Worm (Caenorhabditis elegans): ENCODE results near the gene C34C12.6.

The C34C12.6 gene

DNA sequence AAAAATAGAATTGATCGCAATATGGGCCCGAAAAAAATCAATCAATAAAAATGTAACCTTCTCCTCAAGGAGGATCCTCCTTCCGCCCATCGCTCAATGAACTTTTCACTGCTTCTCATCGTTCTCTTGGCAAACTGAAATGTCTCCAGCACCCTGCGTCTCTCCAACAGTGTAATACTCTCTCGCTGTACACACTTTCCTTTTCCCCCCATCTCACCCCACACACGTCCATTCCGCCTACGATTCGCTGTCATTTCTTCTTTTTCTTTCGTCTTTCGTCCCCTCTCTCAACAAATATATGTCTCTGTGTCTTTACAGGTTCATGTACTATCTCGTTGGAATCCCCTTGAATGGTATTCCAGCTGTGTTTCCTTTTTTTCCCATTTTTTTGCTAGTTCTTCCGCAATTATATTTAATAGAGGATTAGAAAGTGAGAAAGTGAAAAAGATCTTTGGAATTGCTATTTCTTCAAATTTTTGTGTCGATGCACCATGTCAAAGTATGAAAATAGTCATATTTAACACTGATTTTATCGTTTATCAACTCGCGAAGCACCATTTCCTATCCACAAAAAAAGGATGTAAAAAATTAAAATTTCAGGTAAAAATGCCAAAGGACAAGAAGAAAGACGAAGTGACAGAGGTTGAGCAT is 10.9 kb upstream of the C34C12.6 start, which contains the start of gene rsu-1 (continued):
- TF ChIP-seq lin-29 (GFP tag; IDR thresholded peaks at IDR 0.05), result no peak
- no peak for TF ChIP-seq ceh-32 (tag; optimal IDR thresholded peaks at IDR 0.05; ENCODE audit: poor library complexity)
- TF ChIP-seq hlh-30 (tag; optimal IDR thresholded peaks at IDR 0.05; ENCODE audit: insufficient read depth), result peak; percentile 10
- TF ChIP-seq tag-97 (GFP tag; IDR thresholded peaks at IDR 0.05), result no peak
- TF ChIP-seq vab-7 (GFP tag; IDR thresholded peaks at IDR 0.05), result no peak
- TF ChIP-seq zip-2 (tag; optimal IDR thresholded peaks at IDR 0.05), result no peak
- TF ChIP-seq snpc-1.2 (GFP tag; IDR thresholded peaks at IDR 0.05), result no peak
- peak in 1 of 2 experiments; percentile 3 for TF ChIP-seq hif-1 (tag; optimal IDR thresholded peaks at IDR 0.05)
- no peak for TF ChIP-seq lin-39 (tag; optimal IDR thresholded peaks at IDR 0.05)
- TF ChIP-seq lir-3 (tag; optimal IDR thresholded peaks at IDR 0.05), result no peak
- TF ChIP-seq ZK337.2 (GFP tag; IDR thresholded peaks at IDR 0.05), result no peak
- peak; percentile 1 for TF ChIP-seq fkh-10 (GFP tag; optimal IDR thresholded peaks at IDR 0.05)
- peak; percentile 4 for TF ChIP-seq nhr-11 (tag; optimal IDR thresholded peaks at IDR 0.05)
- peak; percentile 86 for TF ChIP-seq nhr-28 (tag; optimal IDR thresholded peaks at IDR 0.05)
- TF ChIP-seq egl-43 (GFP tag; IDR thresholded peaks at IDR 0.05), result no peak
- no peak for TF ChIP-seq daf-8 (GFP tag; IDR thresholded peaks at IDR 0.05)
- no peak for TF ChIP-seq F44E2.7 (GFP tag; IDR thresholded peaks at IDR 0.05)
- TF ChIP-seq cey-2 (tag; optimal IDR thresholded peaks at IDR 0.05; ENCODE audit: borderline replicate concordance, insufficient read depth), result no peak
- TF ChIP-seq F10B5.3 (tag; optimal IDR thresholded peaks at IDR 0.05), result no peak
- TF ChIP-seq ceh-62 (tag; optimal IDR thresholded peaks at IDR 0.05), result no peak
- no peak for TF ChIP-seq dmd-9 (GFP tag; IDR thresholded peaks at IDR 0.05)
- TF ChIP-seq ceh-44 (GFP tag; IDR thresholded peaks at IDR 0.05), result no peak
- no peak for TF ChIP-seq nhr-102 (tag; optimal IDR thresholded peaks at IDR 0.05)
- TF ChIP-seq D1046.2 (GFP tag; IDR thresholded peaks at IDR 0.05), result no peak
- no peak for TF ChIP-seq set-16 (GFP tag; IDR thresholded peaks at IDR 0.05)
- TF ChIP-seq nhr-25 (tag; optimal IDR thresholded peaks at IDR 0.05; ENCODE audit: borderline replicate concordance, insufficient read depth), result peak; percentile 51
- peak; percentile 84 for TF ChIP-seq hmg-1.1 (GFP tag; IDR thresholded peaks at IDR 0.05)
- TF ChIP-seq T20F7.1 (GFP tag; optimal IDR thresholded peaks at IDR 0.05), result no peak
- TF ChIP-seq zfp-2 (tag; optimal IDR thresholded peaks at IDR 0.05), result no peak
- TF ChIP-seq lsy-2 (tag; optimal IDR thresholded peaks at IDR 0.05), result peak in 1 of 2 experiments; percentile 70
- no peak for TF ChIP-seq sdz-12 (GFP tag; optimal IDR thresholded peaks at IDR 0.05)

DNA sequence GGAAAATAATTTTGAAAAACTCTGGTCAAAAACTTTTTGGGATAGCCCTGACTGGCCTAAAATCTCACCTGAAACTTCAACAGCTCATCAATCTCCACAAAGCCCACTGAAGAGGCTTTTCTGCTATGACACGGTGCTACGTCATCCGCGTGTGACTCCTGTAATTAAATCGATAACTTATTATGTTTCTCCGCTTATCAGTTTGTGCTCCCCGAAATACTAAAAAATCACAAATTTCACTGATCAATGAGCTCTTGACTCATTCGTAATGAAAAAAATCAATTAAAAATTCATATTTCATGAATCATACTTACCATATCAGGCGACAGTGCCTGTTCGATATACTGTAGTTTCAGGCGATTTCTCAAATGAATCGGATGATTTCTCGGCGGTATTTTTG is 7.4 kb upstream of the C34C12.6 start:
- TF ChIP-seq dve-1 (tag; optimal IDR thresholded peaks at IDR 0.05; ENCODE audit: insufficient read depth) (peak; percentile 64), hlh-11 (tag; optimal IDR thresholded peaks at IDR 0.05) (peak; percentile 2), jun-1 (tag; optimal IDR thresholded peaks at IDR 0.05) (no peak), tag-97 (GFP tag; IDR thresholded peaks at IDR 0.05) (no peak), duxl-1 (tag; optimal IDR thresholded peaks at IDR 0.05; ENCODE audit: poor library complexity) (no peak), ceh-82 (tag; optimal IDR thresholded peaks at IDR 0.05) (no peak), ztf-11 (tag; optimal IDR thresholded peaks at IDR 0.05) (no peak), php-3 (GFP tag; IDR thresholded peaks at IDR 0.05) (peak; percentile 60; the same call in 1 of the 2 replicates), F44E2.7 (GFP tag; IDR thresholded peaks at IDR 0.05) (no peak), egl-27 (tag; optimal IDR thresholded peaks at IDR 0.05) (no peak), snpc-1.2 (GFP tag; IDR thresholded peaks at IDR 0.05) (no peak), dpl-1 (GFP tag; optimal IDR thresholded peaks at IDR 0.05) (no peak), skn-1 (tag; optimal IDR thresholded peaks at IDR 0.05) (no peak), lir-3 (tag; optimal IDR thresholded peaks at IDR 0.05) (no peak), daf-16 (GFP tag; optimal IDR thresholded peaks at IDR 0.05) (no peak), daf-16 (tag; optimal IDR thresholded peaks at IDR 0.05) (peak; percentile 19), vab-7 (GFP tag; IDR thresholded peaks at IDR 0.05) (no peak), ctbp-1 (GFP tag; IDR thresholded peaks at IDR 0.05) (no peak), zip-11 (GFP tag; IDR thresholded peaks at IDR 0.05) (no peak), nhr-10 (tag; optimal IDR thresholded peaks at IDR 0.05) (no peak), ZK337.2 (GFP tag; IDR thresholded peaks at IDR 0.05) (no peak), lin-39 (tag; optimal IDR thresholded peaks at IDR 0.05) (no peak), fkh-10 (GFP tag; optimal IDR thresholded peaks at IDR 0.05) (no peak), spr-1 (tag; optimal IDR thresholded peaks at IDR 0.05) (no peak), pqm-1 (tag; optimal IDR thresholded peaks at IDR 0.05) (peak; percentile 58), F37D6.2 (tag; optimal IDR thresholded peaks at IDR 0.05) (no peak), lin-38 (GFP tag; IDR thresholded peaks at IDR 0.05) (no peak)
